Fruit fly (Drosophila melanogaster) whole organism, embryonic: ENCODE data around the gene CG14440.

Experiments used
- ATbp ChIP-seq: fragments of 200-800 bp; sonication (Bioruptor generic); optimal IDR thresholded peaks from 2 replicates; lab custom pipeline; 2017; ENCODE audit warnings: missing biosample characterization, mild to moderate bottlenecking, missing genetic modification characterization, missing genetic modification reagents
- Atf3 ChIP-seq: fragments of 200-800 bp; sonication (Bioruptor generic); optimal IDR thresholded peaks from 3 replicates; lab custom pipeline; 2016; ENCODE audit warnings: missing biosample characterization, missing genetic modification characterization
- Atf6 ChIP-seq: fragments of 200-800 bp; sonication (Bioruptor generic); IDR thresholded peaks from 2 replicates; pipeline ENCODE4 v1.3.6; 2022; ENCODE audit warnings: missing biosample characterization, missing genetic modification characterization
- Bdp1 ChIP-seq: fragments of 200-800 bp; sonication (Bioruptor generic); optimal IDR thresholded peaks from 3 replicates; lab custom pipeline; 2016; ENCODE audit warnings: missing biosample characterization, missing genetic modification characterization
- CG10209 ChIP-seq: fragments of 200-800 bp; sonication (Bioruptor generic); optimal IDR thresholded peaks from 3 replicates; lab custom pipeline; 2017; ENCODE audit warnings: missing biosample characterization, mild to moderate bottlenecking, missing genetic modification characterization, missing genetic modification reagents
- CG10462 ChIP-seq: fragments of 200-800 bp; sonication (Bioruptor generic); optimal IDR thresholded peaks from 2 replicates; lab custom pipeline; 2016; ENCODE audit warnings: missing biosample characterization, missing genetic modification characterization
- CG11247 ChIP-seq: fragments of 200-800 bp; sonication (Bioruptor generic); IDR thresholded peaks from 2 replicates; pipeline ENCODE4 v1.3.6; 2022; ENCODE audit warnings: missing biosample characterization, missing genetic modification characterization
- CG1233 ChIP-seq: fragments of 200-800 bp; sonication (Bioruptor generic); optimal IDR thresholded peaks from 4 replicates; lab custom pipeline; 2018; ENCODE audit warnings: missing biosample characterization, mild to moderate bottlenecking, missing genetic modification characterization
- CG12391 ChIP-seq: fragments of 200-800 bp; sonication (Bioruptor generic); optimal IDR thresholded peaks from 3 replicates; lab custom pipeline; 2018; ENCODE audit warnings: missing biosample characterization, mild to moderate bottlenecking, missing genetic modification characterization, moderate library complexity
- CG15011 ChIP-seq: fragments of 200-800 bp; sonication (Bioruptor generic); optimal IDR thresholded peaks from 3 replicates; lab custom pipeline; 2018; ENCODE audit warnings: missing biosample characterization, mild to moderate bottlenecking, missing genetic modification characterization
- CG15514 ChIP-seq: fragments of 200-800 bp; sonication (Bioruptor generic); optimal IDR thresholded peaks from 3 replicates; lab custom pipeline; 2017; ENCODE audit warnings: missing biosample characterization, missing genetic modification characterization, mild to moderate bottlenecking, moderate library complexity, missing genetic modification reagents
- CG17829 ChIP-seq: fragments of 200-800 bp; optimal IDR thresholded peaks from 2 replicates; lab custom pipeline; 2019; ENCODE audit warnings: missing biosample characterization, mild to moderate bottlenecking, missing genetic modification characterization, moderate library complexity
- CG18262 ChIP-seq: fragments of 200-800 bp; optimal IDR thresholded peaks from 3 replicates; lab custom pipeline; 2019; ENCODE audit warnings: missing biosample characterization, mild to moderate bottlenecking, missing genetic modification characterization, moderate library complexity
- CG3065 ChIP-seq: fragments of 200-800 bp; sonication (Bioruptor generic); optimal IDR thresholded peaks from 2 replicates; lab custom pipeline; 2016; ENCODE audit warnings: missing biosample characterization, missing genetic modification characterization
- CG4404 ChIP-seq: fragments of 200-800 bp; sonication (Bioruptor generic); IDR thresholded peaks from 2 replicates; pipeline ENCODE4 v1.3.6; 2022; ENCODE audit warnings: missing biosample characterization, missing genetic modification characterization
- CG4424 ChIP-seq: fragments of 200-800 bp; sonication (Bioruptor generic); optimal IDR thresholded peaks from 3 replicates; lab custom pipeline; 2016; ENCODE audit warnings: missing biosample characterization, missing genetic modification characterization
- CG4820 ChIP-seq: fragments of 200-800 bp; sonication (Bioruptor generic); optimal IDR thresholded peaks from 3 replicates; lab custom pipeline; 2016; ENCODE audit warnings: missing biosample characterization, missing genetic modification characterization
- CG5953 ChIP-seq: fragments of 200-800 bp; sonication (Bioruptor generic); IDR thresholded peaks from 2 replicates; pipeline ENCODE4 v1.3.6; 2022; ENCODE audit warnings: missing biosample characterization, missing genetic modification characterization
- CG6175 ChIP-seq: fragments of 200-800 bp; sonication (Bioruptor generic); IDR thresholded peaks from 3 replicates; pipeline ENCODE4 v1.3.6; 2022; ENCODE audit warnings: missing biosample characterization, missing genetic modification characterization
- CG6689 ChIP-seq: fragments of 200-800 bp; sonication (Bioruptor generic); IDR thresholded peaks from 2 replicates; pipeline ENCODE4 v1.3.6; 2022; ENCODE audit warnings: missing biosample characterization, missing genetic modification characterization
- CG8290 ChIP-seq, 3 experiments: fragments of 200-800 bp; sonication (Bioruptor generic); optimal IDR thresholded peaks; 2 replicates each; lab custom pipeline; 2016 to 2019; ENCODE audit warnings: missing biosample characterization in 3 of 3, missing genetic modification characterization in 3 of 3, mild to moderate bottlenecking in 2 of 3, moderate library complexity in 1 of 3
- CrebB ChIP-seq: fragments of 200-800 bp; sonication (Bioruptor generic); optimal IDR thresholded peaks from 3 replicates; lab custom pipeline; 2018; ENCODE audit warnings: missing biosample characterization, mild to moderate bottlenecking, missing genetic modification characterization
- D19B ChIP-seq: fragments of 200-800 bp; sonication (Bioruptor generic); optimal IDR thresholded peaks from 2 replicates; lab custom pipeline; 2017; ENCODE audit warnings: missing biosample characterization, mild to moderate bottlenecking, missing genetic modification characterization
- Deaf1 ChIP-seq: fragments of 200-800 bp; optimal IDR thresholded peaks from 3 replicates; lab custom pipeline; 2019; ENCODE audit warnings: missing biosample characterization, mild to moderate bottlenecking, missing genetic modification characterization, moderate library complexity
- Ets97D ChIP-seq: fragments of 200-800 bp; sonication (Bioruptor generic); optimal IDR thresholded peaks from 3 replicates; lab custom pipeline; 2016; ENCODE audit warnings: missing biosample characterization, missing genetic modification characterization
- Hr39 ChIP-seq: fragments of >200 bp; optimal IDR thresholded peaks from 2 replicates; lab custom pipeline; 2017
- Jarid2 ChIP-seq: fragments of 200-800 bp; sonication (Bioruptor generic); optimal IDR thresholded peaks from 3 replicates; lab custom pipeline; 2017; ENCODE audit warnings: mild to moderate bottlenecking, missing biosample characterization, missing genetic modification reagents, missing genetic modification characterization
- Lpt ChIP-seq: fragments of >200 bp; optimal IDR thresholded peaks from 2 replicates; lab custom pipeline; 2018; ENCODE audit warnings: missing biosample characterization, missing genetic modification characterization
- MBD-R2 ChIP-seq: fragments of 200-800 bp; sonication (Bioruptor generic); IDR thresholded peaks from 2 replicates; pipeline ENCODE4 v1.3.6; 2022; ENCODE audit warnings: missing biosample characterization, missing genetic modification characterization
- Myb ChIP-seq: fragments of 200-800 bp; sonication (Bioruptor generic); optimal IDR thresholded peaks from 2 replicates; lab custom pipeline; 2016; ENCODE audit warnings: missing biosample characterization, missing genetic modification characterization
- NK7.1 ChIP-seq: fragments of 200-800 bp; sonication (Bioruptor generic); optimal IDR thresholded peaks from 3 replicates; lab custom pipeline; 2016; ENCODE audit warnings: missing biosample characterization, missing genetic modification characterization
- Rx ChIP-seq: fragments of 200-800 bp; sonication (Bioruptor generic); IDR thresholded peaks from 2 replicates; pipeline ENCODE4 v1.3.6; 2022; ENCODE audit warnings: missing biosample characterization, missing genetic modification characterization
- TFAM ChIP-seq: fragments of 200-800 bp; sonication (Bioruptor generic); optimal IDR thresholded peaks from 2 replicates; lab custom pipeline; 2017; ENCODE audit warnings: missing biosample characterization, missing genetic modification characterization, inconsistent platforms
- Usf ChIP-seq: fragments of 200-800 bp; sonication (Bioruptor generic); optimal IDR thresholded peaks from 2 replicates; lab custom pipeline; 2017; ENCODE audit warnings: missing genotype, missing biosample characterization, missing genetic modification characterization
- al ChIP-seq: fragments of 200-800 bp; sonication (Bioruptor generic); IDR thresholded peaks from 2 replicates; pipeline ENCODE4 v1.3.6; 2022; ENCODE audit warnings: missing biosample characterization, missing genetic modification characterization
- br ChIP-seq: fragments of >200 bp; optimal IDR thresholded peaks from 2 replicates; lab custom pipeline; 2017
- bsh ChIP-seq, 2 experiments: fragments of 200-800 bp; sonication (Bioruptor generic); optimal IDR thresholded peaks; 2 replicates each; lab custom pipeline; 2017 to 2018; ENCODE audit warnings: mild to moderate bottlenecking in 2 of 2, missing biosample characterization in 2 of 2, missing genetic modification characterization in 2 of 2, moderate library complexity in 1 of 2
- btn ChIP-seq: fragments of 200-800 bp; sonication (Bioruptor generic); optimal IDR thresholded peaks from 2 replicates; lab custom pipeline; 2016; ENCODE audit warnings: missing biosample characterization, missing genetic modification characterization
- chm ChIP-seq: fragments of 200-800 bp; sonication (Bioruptor generic); IDR thresholded peaks from 2 replicates; pipeline ENCODE4 v1.3.6; 2022; ENCODE audit warnings: missing biosample characterization, missing genetic modification characterization
- dimm ChIP-seq: fragments of 200-800 bp; sonication (Bioruptor generic); IDR thresholded peaks from 2 replicates; pipeline ENCODE4 v1.3.6; 2022; ENCODE audit warnings: missing biosample characterization, missing genetic modification characterization
- fd102C ChIP-seq: fragments of 200-800 bp; sonication (Bioruptor generic); optimal IDR thresholded peaks from 2 replicates; lab custom pipeline; 2018; ENCODE audit warnings: missing biosample characterization, mild to moderate bottlenecking, missing genetic modification characterization, moderate library complexity
- gfzf ChIP-seq: fragments of 200-800 bp; sonication (Bioruptor generic); optimal IDR thresholded peaks from 2 replicates; lab custom pipeline; 2016; ENCODE audit warnings: missing biosample characterization, mild to moderate bottlenecking, missing genetic modification characterization, moderate library complexity
- grn ChIP-seq: fragments of 200-800 bp; sonication (Bioruptor generic); optimal IDR thresholded peaks from 3 replicates; lab custom pipeline; 2017; ENCODE audit warnings: missing biosample characterization, missing genetic modification characterization
- hth ChIP-seq: fragments of >200 bp; optimal IDR thresholded peaks from 2 replicates; lab custom pipeline; 2017; ENCODE audit warnings: inconsistent platforms
- jing ChIP-seq: fragments of 200-800 bp; sonication (Bioruptor generic); optimal IDR thresholded peaks from 2 replicates; lab custom pipeline; 2018; ENCODE audit warnings: missing biosample characterization, mild to moderate bottlenecking, missing genetic modification characterization
- klu ChIP-seq: fragments of 200-800 bp; sonication (Bioruptor generic); IDR thresholded peaks from 2 replicates; pipeline ENCODE4 v1.3.6; 2022; ENCODE audit warnings: missing biosample characterization, missing genetic modification characterization
- lola ChIP-seq, 3 experiments: fragments of >200 bp in 2 of 3; fragments of 200-800 bp in 1 of 3; sonication (Bioruptor generic) in 1 of 3; optimal IDR thresholded peaks; 2 replicates each; lab custom pipeline; 2017 to 2019; ENCODE audit warnings: missing biosample characterization in 3 of 3, missing genetic modification characterization in 3 of 3, mild to moderate bottlenecking in 1 of 3, moderate library complexity in 1 of 3
- maf-S ChIP-seq: fragments of 200-800 bp; sonication (Bioruptor generic); optimal IDR thresholded peaks from 2 replicates; lab custom pipeline; 2016; ENCODE audit warnings: missing biosample characterization, missing genetic modification characterization
- org-1 ChIP-seq: fragments of 200-800 bp; sonication (Bioruptor generic); optimal IDR thresholded peaks from 2 replicates; lab custom pipeline; 2017; ENCODE audit warnings: missing biosample characterization, missing genetic modification characterization
- zfh1 ChIP-seq: fragments of 200-800 bp; sonication (Bioruptor generic); IDR thresholded peaks from 3 replicates; pipeline ENCODE4 v1.3.6; 2022; ENCODE audit warnings: missing biosample characterization, missing genetic modification characterization

Gene CG14440

dm6 chrX:6678635-6679501 lies 19.5 kb downstream of the CG14440 start, which contains the start of gene ND-ASHI (continued):
- peak; percentile 96 for TF ChIP-seq MBD-R2 (GFP tag; lab: Robert Waterston, UW)
- peak; percentile 93 for TF ChIP-seq CG15514 (GFP tag; lab: Kevin White, UChicago)
- TF ChIP-seq CG18262, result peak; percentile 88
- peak; percentile 92 for TF ChIP-seq CG10209
- peak; percentile 2 for TF ChIP-seq gfzf (GFP tag; lab: Kevin White, UChicago)
- TF ChIP-seq CG4404, result peak; percentile 85
- TF ChIP-seq dimm, result peak; percentile 88
- peak; percentile 73 for TF ChIP-seq CG10462 (GFP tag; lab: Kevin White, UChicago)
- TF ChIP-seq CG11247, result peak; percentile 97
- TF ChIP-seq ATbp (GFP tag; lab: Kevin White, UChicago), result peak; percentile 91
- peak; percentile 95 for TF ChIP-seq al (GFP tag; lab: Robert Waterston, UW)
- TF ChIP-seq br (lab: Kevin White, UChicago), result no peak
- peak; percentile 95 for TF ChIP-seq Rx (GFP tag; lab: Robert Waterston, UW)
- peak; percentile 95 for TF ChIP-seq CrebB (tag; lab: Kevin White, UChicago)
- peak; percentile 93 for TF ChIP-seq CG6689 (GFP tag; lab: Robert Waterston, UW)
- TF ChIP-seq CG4424 (GFP tag; lab: Kevin White, UChicago), result peak; percentile 92
- peak; percentile 91 for TF ChIP-seq CG5953
- TF ChIP-seq chm (GFP tag; lab: Robert Waterston, UW), result peak; percentile 96
- TF ChIP-seq CG3065, result peak; percentile 82
- TF ChIP-seq Bdp1 (GFP tag; lab: Kevin White, UChicago), result peak; percentile 83
- TF ChIP-seq maf-S, result peak; percentile 90
- peak; percentile 79 for TF ChIP-seq Myb (GFP tag; lab: Kevin White, UChicago)
- peak; percentile 52 for TF ChIP-seq TFAM (GFP tag; lab: Kevin White, UChicago)
- no peak for TF ChIP-seq Jarid2 (GFP tag; lab: Kevin White, UChicago)
- no peak for TF ChIP-seq Lpt (GFP tag; lab: Kevin White, UChicago)
- TF ChIP-seq jing, result no peak
- peak; percentile 77 for TF ChIP-seq Atf3 (GFP tag; lab: Kevin White, UChicago)
- peak; percentile 93 for TF ChIP-seq CG4820 (GFP tag; lab: Kevin White, UChicago)
- TF ChIP-seq Deaf1 (tag; lab: Kevin White, UChicago), result no peak
- TF ChIP-seq lola (GFP tag; optimal IDR thresholded peaks at IDR 0.05; lab: Kevin White, UChicago), result peak in 1 of 3 experiments; percentile 76
- TF ChIP-seq Ets97D (GFP tag; lab: Kevin White, UChicago), result peak; percentile 82
- TF ChIP-seq fd102C, result peak; percentile 15
- TF ChIP-seq D19B (GFP tag; lab: Kevin White, UChicago), result peak; percentile 91
- peak; percentile 79 for TF ChIP-seq btn (GFP tag; lab: Kevin White, UChicago)
- TF ChIP-seq klu, result peak; percentile 91
- peak; percentile 69 for TF ChIP-seq CG8290 (GFP tag; optimal IDR thresholded peaks at IDR 0.05; lab: Kevin White, UChicago)
- peak in 1 of 2 experiments; percentile 99 for TF ChIP-seq CG8290 (tag; optimal IDR thresholded peaks at IDR 0.05; lab: Kevin White, UChicago)
- TF ChIP-seq CG17829 (tag; lab: Kevin White, UChicago), result peak; percentile 90
- no peak for TF ChIP-seq hth
- TF ChIP-seq NK7.1 (GFP tag; lab: Kevin White, UChicago), result peak; percentile 78
- TF ChIP-seq CG1233 (GFP tag; lab: Kevin White, UChicago), result peak; percentile 92
- TF ChIP-seq zfh1 (GFP tag; lab: Robert Waterston, UW), result peak; percentile 96
- TF ChIP-seq CG6175 (GFP tag; lab: Robert Waterston, UW), result peak; percentile 92
- TF ChIP-seq grn (GFP tag; lab: Kevin White, UChicago), result peak; percentile 22
- TF ChIP-seq Usf, result peak; percentile 89
- TF ChIP-seq CG12391 (tag; lab: Kevin White, UChicago), result peak; percentile 93
- TF ChIP-seq org-1 (GFP tag; lab: Kevin White, UChicago), result peak; percentile 93
- no peak for TF ChIP-seq Hr39 (lab: Kevin White, UChicago)
- peak; percentile 91 for TF ChIP-seq CG15011 (GFP tag; lab: Kevin White, UChicago)
- TF ChIP-seq Atf6 (GFP tag; lab: Robert Waterston, UW), result peak; percentile 96
- peak; percentile 93 to 94 for TF ChIP-seq bsh (GFP tag; optimal IDR thresholded peaks at IDR 0.05; lab: Kevin White, UChicago)
